Worm (Caenorhabditis elegans) whole organism, L3 larva: ENCODE data around the gene sdz-31.

ENCODE experiments used
- ceh-82 ChIP-seq: fragments of 150-350 bp; optimal IDR thresholded peaks from 2 replicates; lab custom pipeline; 2014; ENCODE audit warnings: missing biosample characterization, missing genetic modification characterization
- egl-27 ChIP-seq: sonication (generic microtip); optimal IDR thresholded peaks from 4 replicates; lab custom pipeline; 2017; ENCODE audit warnings: missing biosample characterization, missing genetic modification reagents, missing genetic modification characterization
- mdl-1 ChIP-seq: fragments of 150-350 bp; optimal IDR thresholded peaks from 2 replicates; lab custom pipeline; 2014; ENCODE audit warnings: missing biosample characterization, missing genetic modification characterization
- nhr-28 ChIP-seq: fragments of 150-350 bp; optimal IDR thresholded peaks from 2 replicates; lab custom pipeline; 2014; ENCODE audit warnings: missing biosample characterization, missing genetic modification characterization
- nhr-77 ChIP-seq: fragments of 150-350 bp; optimal IDR thresholded peaks from 2 replicates; lab custom pipeline; 2014; ENCODE audit warnings: missing biosample characterization, missing genetic modification characterization
- skn-1 ChIP-seq: fragments of 150-350 bp; optimal IDR thresholded peaks from 2 replicates; lab custom pipeline; 2014; ENCODE audit warnings: missing biosample characterization, missing genetic modification characterization
- snpc-4 ChIP-seq: fragments of 150-350 bp; optimal IDR thresholded peaks from 2 replicates; lab custom pipeline; 2014; ENCODE audit warnings: missing biosample characterization, missing genetic modification characterization
- unc-62 ChIP-seq: fragments of 150-350 bp; sonication (generic microtip); optimal IDR thresholded peaks from 4 replicates; lab custom pipeline; 2014; ENCODE audit warnings: missing biosample characterization, missing genetic modification reagents, missing genetic modification characterization

DNA sequence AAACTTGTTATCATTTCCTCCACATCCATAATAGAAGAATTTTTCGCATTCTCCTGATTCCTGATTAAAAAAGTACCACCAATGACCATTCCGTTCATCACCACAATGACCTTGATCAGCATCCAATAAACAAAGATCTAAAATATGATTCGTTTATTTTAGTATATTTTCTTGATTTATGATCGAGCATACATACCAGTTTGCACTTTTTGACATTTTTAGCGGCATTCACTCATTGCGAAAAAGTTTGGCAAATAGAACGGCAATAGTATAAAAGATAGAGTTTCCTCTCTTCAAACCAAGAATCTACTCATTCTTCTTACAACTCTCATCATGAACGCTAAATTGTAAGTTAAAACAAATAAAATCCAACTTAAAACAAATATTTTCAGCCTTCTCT lies 33.9 kb downstream of the sdz-31 start, which contains the start of gene fipr-10:
- no peak for TF ChIP-seq egl-27
- no peak for TF ChIP-seq snpc-4 (tag; lab: Kevin White, UChicago)
- no peak for TF ChIP-seq ceh-82 (tag; lab: Kevin White, UChicago)
- no peak for TF ChIP-seq skn-1 (tag; lab: Kevin White, UChicago)
- TF ChIP-seq mdl-1 (tag; lab: Kevin White, UChicago) = no peak
- no peak for TF ChIP-seq nhr-28 (tag; lab: Kevin White, UChicago)
- no peak for TF ChIP-seq nhr-77 (tag; lab: Kevin White, UChicago)
- no peak for TF ChIP-seq unc-62 (GFP tag; lab: Kevin White, UChicago)
